Fruit fly (Drosophila melanogaster): ENCODE results near the gene CG2218.

The CG2218 gene

dm6 chr3R:30388215-30388871 lies 39.7 kb downstream of the CG2218 start (continued):
- peak; percentile 73 for TF ChIP-seq otp (GFP tag; IDR thresholded peaks at IDR 0.05)
- TF ChIP-seq jing (GFP tag; optimal IDR thresholded peaks at IDR 0.05): peak; percentile 92
- TF ChIP-seq CG14050 (GFP tag; IDR thresholded peaks at IDR 0.05): peak; percentile 80
- TF ChIP-seq CG6689 (GFP tag; IDR thresholded peaks at IDR 0.05): peak; percentile 93
- peak; percentile 95 for TF ChIP-seq Hmx (GFP tag; optimal IDR thresholded peaks at IDR 0.05)
- TF ChIP-seq CG4360 (GFP tag; IDR thresholded peaks at IDR 0.05): peak; percentile 93
- peak; percentile 86 for TF ChIP-seq CG32772 (GFP tag; IDR thresholded peaks at IDR 0.05)
- TF ChIP-seq tio (GFP tag; optimal IDR thresholded peaks at IDR 0.05): peak; percentile 98
- peak; percentile 96 to 97 for TF ChIP-seq chif (GFP tag; optimal IDR thresholded peaks at IDR 0.05)
- peak; percentile 90 for TF ChIP-seq CG5180 (GFP tag; optimal IDR thresholded peaks at IDR 0.05)
- TF ChIP-seq pita (GFP tag; optimal IDR thresholded peaks at IDR 0.05): no peak
- peak; percentile 99 for TF ChIP-seq CG9727 (GFP tag; optimal IDR thresholded peaks at IDR 0.05)
- peak; percentile 86 to 94 for TF ChIP-seq bsh (GFP tag; optimal IDR thresholded peaks at IDR 0.05)
- peak; percentile 83 for TF ChIP-seq CG7357 (GFP tag; IDR thresholded peaks at IDR 0.05)
- peak; percentile 84 for TF ChIP-seq peb (GFP tag; IDR thresholded peaks at IDR 0.05)
- peak; percentile 88 for TF ChIP-seq schlank (tag; optimal IDR thresholded peaks at IDR 0.05)
- TF ChIP-seq cad (GFP tag; optimal IDR thresholded peaks at IDR 0.05): no peak
- TF ChIP-seq toy (GFP tag; IDR thresholded peaks at IDR 0.05): peak; percentile 74; the same call in 1 of the 2 replicates
- peak; percentile 90 for TF ChIP-seq Nf-YC (tag; optimal IDR thresholded peaks at IDR 0.05)
- peak; percentile 84 for TF ChIP-seq H15 (GFP tag; IDR thresholded peaks at IDR 0.05)
- TF ChIP-seq CG12299 (tag; optimal IDR thresholded peaks at IDR 0.05): peak; percentile 71
- TF ChIP-seq CG10267 (tag; optimal IDR thresholded peaks at IDR 0.05): peak; percentile 88
- no peak; the same call in 1 of the 2 replicates for TF ChIP-seq crol (GFP tag; IDR thresholded peaks at IDR 0.05)
- peak; percentile 75 for TF ChIP-seq sim (GFP tag; IDR thresholded peaks at IDR 0.05)
- TF ChIP-seq CG4328 (GFP tag; optimal IDR thresholded peaks at IDR 0.05): peak; percentile 98
- peak; percentile 66 for TF ChIP-seq Deaf1 (tag; optimal IDR thresholded peaks at IDR 0.05)
- peak; percentile 95 for TF ChIP-seq HHEX (GFP tag; optimal IDR thresholded peaks at IDR 0.05)
- TF ChIP-seq HLH4C (GFP tag; IDR thresholded peaks at IDR 0.05; ENCODE audit: partially characterized antibody): no peak
- TF ChIP-seq CG11723 (GFP tag; optimal IDR thresholded peaks at IDR 0.05): peak; percentile 98
- peak; percentile 69 for TF ChIP-seq CG31365 (tag; optimal IDR thresholded peaks at IDR 0.05)
- no peak for TF ChIP-seq usp (GFP tag; optimal IDR thresholded peaks at IDR 0.05)
- TF ChIP-seq bbx (GFP tag; IDR thresholded peaks at IDR 0.05; ENCODE audit: partially characterized antibody): peak; percentile 54; the same call in 1 of the 2 replicates
- peak; percentile 95 for TF ChIP-seq en (GFP tag; optimal IDR thresholded peaks at IDR 0.05)
- TF ChIP-seq CG7963 (GFP tag; IDR thresholded peaks at IDR 0.05; ENCODE audit: partially characterized antibody): no peak
- TF ChIP-seq CG7271 (tag; optimal IDR thresholded peaks at IDR 0.05): peak; percentile 17
- no peak for TF ChIP-seq cas (GFP tag; IDR thresholded peaks at IDR 0.05)
- peak; percentile 79; the same call in 1 of the 2 replicates for TF ChIP-seq CG14667 (GFP tag; IDR thresholded peaks at IDR 0.05)
- peak; percentile 74; the same call in 1 of the 2 replicates for TF ChIP-seq CG8765 (GFP tag; IDR thresholded peaks at IDR 0.05)
- peak; percentile 89 for TF ChIP-seq CG15601 (tag; optimal IDR thresholded peaks at IDR 0.05)
- TF ChIP-seq CG15269 (tag; optimal IDR thresholded peaks at IDR 0.05): peak; percentile 95
- TF ChIP-seq CG16779 (GFP tag; IDR thresholded peaks at IDR 0.05): peak; percentile 75
- TF ChIP-seq abd-A (tag; optimal IDR thresholded peaks at IDR 0.05): no peak
- peak; percentile 95 for TF ChIP-seq lmd (GFP tag; IDR thresholded peaks at IDR 0.05)
- TF ChIP-seq trh (GFP tag; optimal IDR thresholded peaks at IDR 0.05): peak; percentile 88
- TF ChIP-seq luna (GFP tag; optimal IDR thresholded peaks at IDR 0.05): peak; percentile 72
- peak; percentile 54 for TF ChIP-seq gcm2 (GFP tag; optimal IDR thresholded peaks at IDR 0.05)
- peak; percentile 42 for TF ChIP-seq lbe (GFP tag; optimal IDR thresholded peaks at IDR 0.05)
- peak; percentile 39 for TF ChIP-seq Dref (GFP tag; IDR thresholded peaks at IDR 0.05)
- TF ChIP-seq CG11247 (GFP tag; IDR thresholded peaks at IDR 0.05): peak; percentile 83
- peak; percentile 67 for TF ChIP-seq E2f2 (GFP tag; IDR thresholded peaks at IDR 0.05)
